Fruit fly (Drosophila melanogaster): Measurements from ENCODE around the gene NO66.

NO66 gene

dm6 chrX:4324781-4325180 is 5.5 kb downstream of the NO66 start (continued):
- TF ChIP-seq trem (tag; optimal IDR thresholded peaks at IDR 0.05) (peak; percentile 79), sima (GFP tag; optimal IDR thresholded peaks at IDR 0.05) (peak; percentile 95), Fer1 (GFP tag; optimal IDR thresholded peaks at IDR 0.05) (peak; percentile 99), Taf1 (GFP tag; IDR thresholded peaks at IDR 0.05) (peak; percentile 99), eyg (GFP tag; optimal IDR thresholded peaks at IDR 0.05) (peak; percentile 97), CG6254 (GFP tag; optimal IDR thresholded peaks at IDR 0.05) (peak; percentile 91), CG17186 (GFP tag; optimal IDR thresholded peaks at IDR 0.05) (peak; percentile 89), tx (GFP tag; optimal IDR thresholded peaks at IDR 0.05) (peak; percentile 98), psq (GFP tag; optimal IDR thresholded peaks at IDR 0.05) (peak; percentile 82), pzg (GFP tag; optimal IDR thresholded peaks at IDR 0.05) (peak; percentile 42)

dm6 chrX:4325346-4325745 is 6.1 kb downstream of the NO66 start:
- no peak for TF ChIP-seq CG2678 (tag; optimal IDR thresholded peaks at IDR 0.05)
- no peak for TF ChIP-seq CG11696 (GFP tag; IDR thresholded peaks at IDR 0.05)
- TF ChIP-seq nom (GFP tag; optimal IDR thresholded peaks at IDR 0.05): peak; percentile 3
- peak; percentile 71 for TF ChIP-seq CG6654 (GFP tag; optimal IDR thresholded peaks at IDR 0.05)

dm6 chrX:4329357-4329756 is 10.1 kb downstream of the NO66 start, which contains the start of gene CG12693:
CG12693 (minus strand) TSS chrX:4329457.
- TF ChIP-seq zen (tag; optimal IDR thresholded peaks at IDR 0.05) (no peak), Fer1 (GFP tag; optimal IDR thresholded peaks at IDR 0.05) (no peak), z (GFP tag; IDR thresholded peaks at IDR 0.05) (no peak), ab (GFP tag; optimal IDR thresholded peaks at IDR 0.05) (no peak), ato (GFP tag; IDR thresholded peaks at IDR 0.05; ENCODE audit: partially characterized antibody) (no peak), rib (GFP tag; IDR thresholded peaks at IDR 0.05) (no peak), HmgD (GFP tag; optimal IDR thresholded peaks at IDR 0.05) (no peak), H15 (GFP tag; IDR thresholded peaks at IDR 0.05) (no peak), ATbp (GFP tag; optimal IDR thresholded peaks at IDR 0.05) (no peak), CG1024 (GFP tag; IDR thresholded peaks at IDR 0.05) (no peak), shn (GFP tag; optimal IDR thresholded peaks at IDR 0.05) (no peak), Poxn (GFP tag; IDR thresholded peaks at IDR 0.05) (no peak), Oaz (GFP tag; IDR thresholded peaks at IDR 0.05) (no peak)

dm6 chrX:4329809-4330208 is 10.6 kb downstream of the NO66 start:
- TF ChIP-seq CG5953 (GFP tag; IDR thresholded peaks at IDR 0.05) (no peak), mam (GFP tag; optimal IDR thresholded peaks at IDR 0.05) (peak; percentile 30), CG6765 (GFP tag; optimal IDR thresholded peaks at IDR 0.05) (no peak), Nf-YC (tag; optimal IDR thresholded peaks at IDR 0.05) (no peak), Fer1 (GFP tag; optimal IDR thresholded peaks at IDR 0.05) (peak; percentile 8), CG1529 (GFP tag; optimal IDR thresholded peaks at IDR 0.05) (no peak), twi (tag; optimal IDR thresholded peaks at IDR 0.05) (no peak), prd (optimal IDR thresholded peaks at IDR 0.05) (no peak), prd (GFP tag; IDR thresholded peaks at IDR 0.05) (0 out of 3 replicates have a peak, but pooled peaks have one; percentile 21), CG2120 (GFP tag; optimal IDR thresholded peaks at IDR 0.05) (peak; percentile 44), CG15269 (tag; optimal IDR thresholded peaks at IDR 0.05) (no peak), CG12744 (GFP tag; optimal IDR thresholded peaks at IDR 0.05) (no peak), Drgx (GFP tag; IDR thresholded peaks at IDR 0.05) (peak; percentile 16; the same call in 1 of the 2 replicates), CG32532 (GFP tag; IDR thresholded peaks at IDR 0.05) (0 out of 2 replicates have a peak, but pooled peaks have one; percentile 10), YL-1 (GFP tag; optimal IDR thresholded peaks at IDR 0.05) (no peak), Ada2b (GFP tag; IDR thresholded peaks at IDR 0.05) (no peak), grau (tag; optimal IDR thresholded peaks at IDR 0.05) (peak; percentile 9), Aef1 (GFP tag; IDR thresholded peaks at IDR 0.05) (no peak), CG42726 (GFP tag; IDR thresholded peaks at IDR 0.05; ENCODE audit: partially characterized antibody) (no peak), knrl (GFP tag; IDR thresholded peaks at IDR 0.05; ENCODE audit: partially characterized antibody) (no peak), CG1603 (tag; optimal IDR thresholded peaks at IDR 0.05) (peak; percentile 17), toy (GFP tag; IDR thresholded peaks at IDR 0.05) (no peak), ftz-f1 (GFP tag; optimal IDR thresholded peaks at IDR 0.05) (no peak), CG8478 (optimal IDR thresholded peaks at IDR 0.05) (no peak)

Measured in whole organism, embryonic.